Worm (Caenorhabditis elegans): ENCODE results near the gene msd-4.

DNA sequence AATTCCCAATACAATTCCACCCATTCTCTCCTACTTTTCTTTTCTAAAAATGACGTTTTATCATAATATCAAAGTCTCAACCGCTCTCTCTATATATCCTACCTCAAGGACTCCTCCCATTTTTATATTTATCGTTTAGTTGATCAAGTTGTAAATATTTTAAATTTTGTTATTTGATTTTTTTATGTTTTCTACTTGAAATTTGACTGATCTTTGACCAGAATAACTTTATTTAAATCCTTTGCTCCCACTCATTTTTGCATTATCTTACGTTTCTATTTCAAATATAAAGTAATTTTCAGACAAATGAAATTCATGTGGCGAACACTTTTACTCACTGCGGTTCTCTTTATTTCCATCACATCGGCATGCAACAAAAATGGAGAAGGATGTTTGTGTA is 31.1 kb downstream of the msd-4 start, which contains the start of the genes acbp-7 and F26A1.19:
- TF ChIP-seq flt-1 (GFP tag; IDR thresholded peaks at IDR 0.05), result no peak
- TF ChIP-seq T22C8.4 (GFP tag; IDR thresholded peaks at IDR 0.05), result no peak

All from whole organism, midembryonic.